Fruit fly (Drosophila melanogaster): ENCODE data around the gene ICA69.

Gene ICA69

DNA sequence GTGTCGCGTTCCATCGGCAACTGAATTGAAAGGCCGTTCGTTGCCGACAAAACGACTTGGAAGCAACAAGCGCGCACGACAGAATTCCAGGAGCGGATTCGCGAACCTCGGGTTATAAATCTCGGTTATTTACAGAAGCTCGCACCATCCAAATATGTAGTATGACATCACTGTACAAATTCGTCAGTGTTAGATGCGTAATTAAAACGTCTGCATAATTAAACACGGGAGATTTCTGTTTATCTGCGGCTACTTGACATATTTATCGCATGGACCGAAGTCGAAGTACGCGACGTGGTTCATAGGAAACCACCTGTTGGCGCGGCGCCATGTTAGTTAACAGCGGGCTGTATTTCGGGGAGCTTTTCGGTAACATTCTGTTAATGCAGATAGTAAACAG is 40.7 kb downstream of the ICA69 start, which contains the start of gene Ac78C (continued):
- TF ChIP-seq pdm3 (GFP tag; optimal IDR thresholded peaks at IDR 0.05) (peak; percentile 88), fkh (GFP tag; optimal IDR thresholded peaks at IDR 0.05) (peak; percentile 96), CG6163 (GFP tag; IDR thresholded peaks at IDR 0.05) (peak; percentile 92), acj6 (GFP tag; optimal IDR thresholded peaks at IDR 0.05) (peak; percentile 82), Lpt (GFP tag; optimal IDR thresholded peaks at IDR 0.05) (peak; percentile 85), cyc (GFP tag; optimal IDR thresholded peaks at IDR 0.05) (peak; percentile 87), CG15336 (GFP tag; IDR thresholded peaks at IDR 0.05) (peak; percentile 88), CG9139 (GFP tag; optimal IDR thresholded peaks at IDR 0.05) (peak; percentile 78), Sox14 (GFP tag; optimal IDR thresholded peaks at IDR 0.05) (peak; percentile 81), CG6276 (GFP tag; optimal IDR thresholded peaks at IDR 0.05) (peak; percentile 87), spab (GFP tag; optimal IDR thresholded peaks at IDR 0.05) (peak; percentile 68), CG3032 (tag; optimal IDR thresholded peaks at IDR 0.05) (peak; percentile 81), CG7368 (GFP tag; optimal IDR thresholded peaks at IDR 0.05) (peak; percentile 89), CG6792 (GFP tag; optimal IDR thresholded peaks at IDR 0.05) (peak; percentile 85), eg (GFP tag; IDR thresholded peaks at IDR 0.05) (peak; percentile 91), svp (GFP tag) (peak; percentile 91), Ets96B (tag; optimal IDR thresholded peaks at IDR 0.05) (peak; percentile 83), Hr4 (GFP tag; optimal IDR thresholded peaks at IDR 0.05) (peak; percentile 91), CG1621 (tag; optimal IDR thresholded peaks at IDR 0.05) (peak; percentile 78), CG34406 (GFP tag; optimal IDR thresholded peaks at IDR 0.05) (peak; percentile 75), fd59A (GFP tag; optimal IDR thresholded peaks at IDR 0.05) (peak; percentile 63), Smox (GFP tag; optimal IDR thresholded peaks at IDR 0.05) (peak; percentile 77), Eip78C (GFP tag) (peak; percentile 94), CG6808 (GFP tag; optimal IDR thresholded peaks at IDR 0.05) (peak; percentile 73), CG16779 (tag; optimal IDR thresholded peaks at IDR 0.05) (peak; percentile 82), CG8119 (GFP tag; IDR thresholded peaks at IDR 0.05) (peak; percentile 87), CG31627 (GFP tag; optimal IDR thresholded peaks at IDR 0.05) (peak; percentile 86), ss (GFP tag; optimal IDR thresholded peaks at IDR 0.05) (peak; percentile 77 to 85), Eip75B (GFP tag; optimal IDR thresholded peaks at IDR 0.05) (peak; percentile 90), dac (GFP tag; optimal IDR thresholded peaks at IDR 0.05) (peak; percentile 85), CG4318 (GFP tag; optimal IDR thresholded peaks at IDR 0.05) (peak; percentile 82), esn (GFP tag; optimal IDR thresholded peaks at IDR 0.05) (peak; percentile 84)

DNA sequence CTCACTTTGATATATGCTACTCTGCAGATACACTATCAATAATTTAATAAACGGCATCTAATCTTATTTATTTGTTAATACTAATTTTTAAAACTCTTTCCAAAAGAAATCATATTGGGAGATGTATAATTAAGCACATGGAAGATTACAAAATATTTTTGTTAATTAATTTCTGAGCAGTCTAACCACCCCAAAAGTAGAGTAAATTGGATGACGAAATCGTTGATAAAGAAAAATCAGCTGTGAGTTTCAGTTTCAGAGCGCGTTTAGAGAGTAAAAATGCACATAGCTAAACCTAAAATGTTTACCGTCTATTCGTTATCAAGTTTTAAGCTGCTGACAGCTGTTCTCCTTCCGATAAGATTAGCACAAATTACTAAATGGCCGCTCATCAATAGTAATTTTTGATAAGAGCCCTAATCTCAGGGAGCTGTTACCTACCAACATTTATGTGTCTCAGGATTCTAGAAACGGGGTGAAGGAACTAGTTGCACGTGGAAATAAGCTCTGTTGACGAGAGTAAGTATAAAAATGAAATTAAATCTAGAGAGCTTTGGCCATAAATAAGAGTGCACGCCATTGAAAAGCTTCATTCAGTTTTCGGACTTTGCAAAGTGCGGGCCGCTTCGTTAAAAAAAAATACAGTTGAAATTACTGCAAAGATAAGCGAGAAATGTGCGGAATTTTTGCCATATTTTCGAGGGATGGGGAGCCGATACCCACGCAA is 41.4 kb downstream of the ICA69 start, which contains the start of the genes chb and AsnS:
TSS of gene chb (plus strand) at position 327 of the 727 bp plus-strand sequence.
TSS of gene AsnS (plus strand) at position 592 of the 727 bp plus-strand sequence.
- TF ChIP-seq Eip78C (GFP tag) (peak; percentile 95), CG6808 (GFP tag; optimal IDR thresholded peaks at IDR 0.05) (no peak), CG3032 (tag; optimal IDR thresholded peaks at IDR 0.05) (peak; percentile 79), Gug (GFP tag; IDR thresholded peaks at IDR 0.05) (peak; percentile 88), CG8319 (GFP tag; optimal IDR thresholded peaks at IDR 0.05) (peak; percentile 29), dac (GFP tag; optimal IDR thresholded peaks at IDR 0.05) (peak; percentile 39), svp (GFP tag) (peak; percentile 93), Hr39 (GFP tag; optimal IDR thresholded peaks at IDR 0.05) (peak; percentile 79), net (GFP tag; optimal IDR thresholded peaks at IDR 0.05) (peak; percentile 70), CG10669 (GFP tag; optimal IDR thresholded peaks at IDR 0.05) (peak; percentile 71), cyc (GFP tag; optimal IDR thresholded peaks at IDR 0.05) (peak; percentile 78), fd59A (GFP tag; optimal IDR thresholded peaks at IDR 0.05) (peak; percentile 22), CG10631 (GFP tag; optimal IDR thresholded peaks at IDR 0.05) (peak; percentile 79), fd85E (GFP tag; optimal IDR thresholded peaks at IDR 0.05) (no peak), Sox102F (GFP tag; optimal IDR thresholded peaks at IDR 0.05) (peak; percentile 76), CG9139 (GFP tag; optimal IDR thresholded peaks at IDR 0.05) (no peak), CG32006 (GFP tag; optimal IDR thresholded peaks at IDR 0.05) (peak; percentile 80), Sox15 (GFP tag; optimal IDR thresholded peaks at IDR 0.05) (peak; percentile 52), CG8632 (GFP tag; optimal IDR thresholded peaks at IDR 0.05) (peak; percentile 76), Met (GFP tag; optimal IDR thresholded peaks at IDR 0.05) (peak; percentile 86), Sox14 (GFP tag; optimal IDR thresholded peaks at IDR 0.05) (peak; percentile 77), Hr38 (GFP tag; optimal IDR thresholded peaks at IDR 0.05) (no peak), CG3919 (GFP tag; optimal IDR thresholded peaks at IDR 0.05) (peak; percentile 61), Hr4 (GFP tag; optimal IDR thresholded peaks at IDR 0.05) (peak; percentile 83), CG8119 (GFP tag; IDR thresholded peaks at IDR 0.05) (peak; percentile 88), Eip75B (GFP tag; optimal IDR thresholded peaks at IDR 0.05) (peak; percentile 80), dsx (GFP tag; optimal IDR thresholded peaks at IDR 0.05; ENCODE audit: poor library complexity, severe bottlenecking) (peak; percentile 69), CG6854 (GFP tag; optimal IDR thresholded peaks at IDR 0.05) (peak; percentile 38), Eip93F (GFP tag; optimal IDR thresholded peaks at IDR 0.05) (no peak)

All from whole organism, prepupa.